Worm (Caenorhabditis elegans) whole organism, L2 larva: Measurements from ENCODE around the gene C55A6.7.

Experiments
- ama-1 ChIP-seq: fragments of 150-350 bp; optimal IDR thresholded peaks from 2 replicates; lab custom pipeline; 2018; ENCODE audit warnings: inconsistent platforms
- nhr-11 ChIP-seq: fragments of 150-350 bp; optimal IDR thresholded peaks from 2 replicates; lab custom pipeline; 2014; ENCODE audit warnings: missing biosample characterization, missing genetic modification characterization
- snpc-4 ChIP-seq: fragments of 150-350 bp; optimal IDR thresholded peaks from 2 replicates; lab custom pipeline; 2014; ENCODE audit warnings: missing biosample characterization, missing genetic modification characterization

- TF ChIP-seq ama-1 (lab: Kevin White, UChicago), result no peak
- peak; percentile 55 for TF ChIP-seq snpc-4
- no peak for TF ChIP-seq nhr-11 (tag; lab: Kevin White, UChicago)
Measured at ce11 chrV:11521448-11521847, 1.1 kb upstream of the C55A6.7 start, which contains the start of gene pafo-1.
